Worm (Caenorhabditis elegans) whole organism, early embryonic: ENCODE data around the gene nhr-125.

ENCODE experiments used
- B0310.2 ChIP-seq: sonication (generic microtip); optimal IDR thresholded peaks from 2 replicates; lab custom pipeline; 2016; ENCODE audit warnings: mild to moderate bottlenecking, missing genetic modification characterization, missing compliant biosample characterization
- F13C5.2 ChIP-seq: sonication (generic microtip); optimal IDR thresholded peaks from 2 replicates; lab custom pipeline; 2017; ENCODE audit warnings: mild to moderate bottlenecking, missing genetic modification characterization, inconsistent platforms, missing compliant biosample characterization
- aly-1 ChIP-seq: sonication (generic microtip); optimal IDR thresholded peaks from 2 replicates; lab custom pipeline; 2016; ENCODE audit warnings: missing genetic modification characterization, missing compliant biosample characterization
- ama-1 ChIP-seq: fragments of 150-350 bp; optimal IDR thresholded peaks from 2 replicates; lab custom pipeline; 2014
- ceh-13 ChIP-seq: fragments of 200-800 bp; sonication (Bioruptor generic); optimal IDR thresholded peaks from 2 replicates; lab custom pipeline; 2018; ENCODE audit warnings: mild to moderate bottlenecking, missing genetic modification characterization, missing compliant biosample characterization
- ceh-36 ChIP-seq: sonication (generic microtip); optimal IDR thresholded peaks from 2 replicates; lab custom pipeline; 2016; ENCODE audit warnings: missing genetic modification characterization, inconsistent platforms, missing compliant biosample characterization
- ets-7 ChIP-seq: sonication (generic microtip); optimal IDR thresholded peaks from 2 replicates; lab custom pipeline; 2016; ENCODE audit warnings: missing genotype, missing genetic modification characterization, missing compliant biosample characterization
- flt-1 ChIP-seq: fragments of 200-800 bp; sonication (Bioruptor generic); IDR thresholded peaks from 2 replicates; pipeline ENCODE4 v1.3.6; 2022; ENCODE audit warnings: missing genetic modification characterization, missing compliant biosample characterization
- hmbx-1 ChIP-seq: sonication (generic microtip); optimal IDR thresholded peaks from 2 replicates; lab custom pipeline; 2016; ENCODE audit warnings: mild to moderate bottlenecking, missing genetic modification characterization, missing compliant biosample characterization
- hmg-4 ChIP-seq: fragments of 200-800 bp; sonication (Bioruptor generic); optimal IDR thresholded peaks from 2 replicates; lab custom pipeline; 2018; ENCODE audit warnings: mild to moderate bottlenecking, missing genetic modification characterization, missing compliant biosample characterization
- hnd-1 ChIP-seq: sonication (generic microtip); optimal IDR thresholded peaks from 2 replicates; lab custom pipeline; 2016; ENCODE audit warnings: missing genetic modification characterization, missing compliant biosample characterization
- pes-1 ChIP-seq: fragments of 200-800 bp; sonication (Bioruptor generic); IDR thresholded peaks from 2 replicates; pipeline ENCODE4 v1.3.6; 2022; ENCODE audit warnings: missing genetic modification reagents, missing genetic modification characterization, missing compliant biosample characterization
- scrt-1 ChIP-seq: fragments of 200-800 bp; sonication (Bioruptor generic); IDR thresholded peaks from 2 replicates; pipeline ENCODE4 v1.3.6; 2022; ENCODE audit warnings: missing genetic modification characterization, missing compliant biosample characterization
- sea-1 ChIP-seq: fragments of 200-800 bp; sonication (Bioruptor generic); conservative IDR thresholded peaks from 2 replicates; pipeline ENCODE4 v1.3.6; 2022; ENCODE audit warnings: missing genetic modification characterization, missing compliant biosample characterization
- tbx-11 ChIP-seq: fragments of 200-800 bp; sonication (Bioruptor generic); IDR thresholded peaks from 2 replicates; pipeline ENCODE4 v1.3.6; 2022; ENCODE audit warnings: missing genetic modification characterization, missing compliant biosample characterization
- tbx-37 ChIP-seq: fragments of 200-800 bp; sonication (Bioruptor generic); conservative IDR thresholded peaks from 2 replicates; pipeline ENCODE4 v1.3.6; 2022; ENCODE audit warnings: missing genetic modification reagents, missing genetic modification characterization, missing compliant biosample characterization
- tra-4 ChIP-seq: sonication (generic microtip); optimal IDR thresholded peaks from 2 replicates; lab custom pipeline; 2017; ENCODE audit warnings: missing genetic modification characterization, missing compliant biosample characterization

nhr-125 gene

DNA sequence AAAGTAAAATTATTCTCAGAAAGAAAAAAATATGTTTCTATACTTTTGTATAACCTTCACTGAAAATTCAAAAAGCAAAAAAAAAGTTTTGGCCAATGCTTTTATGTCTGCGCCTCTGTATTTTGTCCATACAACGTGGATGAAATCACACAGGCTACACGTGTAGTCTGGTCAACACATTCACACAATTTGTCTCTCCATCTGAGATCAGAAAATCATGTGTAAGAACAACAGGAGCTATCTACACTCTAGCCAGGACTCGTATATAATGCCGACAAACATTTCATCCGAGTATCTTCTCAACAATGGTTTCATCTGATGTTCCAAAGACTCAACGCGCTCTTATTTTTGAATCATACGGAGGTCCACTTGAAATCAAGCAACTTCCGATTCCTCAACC lies 1.5 kb upstream of the nhr-125 start, which contains the start of gene D2063.1:
D2063.1 (plus strand) TSS at position 281 of the 400 bp plus-strand sequence.
- TF ChIP-seq flt-1 (no peak), F13C5.2 (no peak), hmg-4 (GFP tag; lab: Kevin White, UChicago) (no peak), scrt-1 (GFP tag; lab: Robert Waterston, UW) (no peak), ama-1 (no peak), ets-7 (tag; lab: Kevin White, UChicago) (no peak), sea-1 (GFP tag; lab: Robert Waterston, UW) (no peak), hnd-1 (tag; lab: Kevin White, UChicago) (no peak), ceh-13 (GFP tag; lab: Kevin White, UChicago) (no peak), ceh-36 (tag; lab: Kevin White, UChicago) (no peak), aly-1 (tag; lab: Kevin White, UChicago) (no peak), pes-1 (no peak), tbx-37 (GFP tag; lab: Robert Waterston, UW) (no peak)

DNA sequence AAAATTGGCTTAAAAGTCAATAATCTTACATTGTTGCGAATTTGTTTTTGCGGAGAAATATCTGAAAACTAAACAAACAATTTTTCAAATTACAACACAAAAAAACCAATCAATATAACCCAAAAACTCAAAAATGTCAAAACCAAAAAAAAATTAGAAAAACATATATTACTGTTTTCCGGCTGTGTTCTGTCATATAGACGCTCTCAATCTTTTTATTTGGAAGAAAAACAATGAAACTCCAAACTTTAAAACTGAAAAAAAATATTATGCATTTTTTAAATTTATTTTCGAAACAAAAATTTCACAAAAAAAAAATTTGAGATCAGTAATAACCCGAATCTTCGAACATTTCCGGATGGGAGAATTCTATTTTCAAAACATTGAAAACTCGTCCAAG lies 2.6 kb downstream of the nhr-125 start, which contains the start of gene R02D1.2:
R02D1.2 (minus strand) TSS at position 101 of the 400 bp plus-strand sequence.
- TF ChIP-seq tbx-37 (GFP tag; lab: Robert Waterston, UW) (no peak), sea-1 (GFP tag; lab: Robert Waterston, UW) (no peak), hmbx-1 (tag; lab: Kevin White, UChicago) (no peak), aly-1 (tag; lab: Kevin White, UChicago) (no peak), B0310.2 (tag; lab: Kevin White, UChicago) (no peak), scrt-1 (GFP tag; lab: Robert Waterston, UW) (no peak), ceh-13 (GFP tag; lab: Kevin White, UChicago) (no peak), F13C5.2 (no peak), ets-7 (tag; lab: Kevin White, UChicago) (no peak), flt-1 (no peak), hmg-4 (GFP tag; lab: Kevin White, UChicago) (no peak), tbx-11 (GFP tag; lab: Robert Waterston, UW) (no peak), hnd-1 (tag; lab: Kevin White, UChicago) (no peak), ama-1 (no peak), tra-4 (tag; lab: Kevin White, UChicago) (no peak), pes-1 (no peak), ceh-36 (tag; lab: Kevin White, UChicago) (no peak)

DNA sequence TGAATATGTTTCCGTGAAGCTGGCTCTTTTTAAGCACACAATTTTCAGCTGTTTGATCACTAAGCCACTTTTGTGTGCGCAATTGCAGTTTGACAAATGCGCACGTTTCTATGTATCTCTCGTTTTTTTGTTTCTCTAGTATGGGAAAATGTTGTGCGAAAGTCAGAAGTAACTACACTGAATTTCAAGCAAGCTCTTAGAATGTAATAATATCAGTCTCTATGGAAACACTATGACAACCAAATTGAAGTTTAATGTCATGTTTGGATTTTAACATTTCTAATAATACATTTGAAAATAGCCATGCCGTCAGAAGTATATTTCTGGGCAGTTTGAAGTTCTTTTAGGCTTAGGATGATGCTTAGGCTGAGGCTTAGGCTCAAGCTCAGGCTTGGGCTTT lies 5.4 kb downstream of the nhr-125 start, which contains the start of gene ZC132.9:
ZC132.9 (minus strand) TSS at position 101 of the 400 bp plus-strand sequence.
- TF ChIP-seq tbx-37 (GFP tag; lab: Robert Waterston, UW), result no peak
- TF ChIP-seq sea-1 (GFP tag; lab: Robert Waterston, UW), result no peak
- TF ChIP-seq tbx-11 (GFP tag; lab: Robert Waterston, UW), result no peak
- TF ChIP-seq hmbx-1 (tag; lab: Kevin White, UChicago), result no peak
- no peak for TF ChIP-seq flt-1
- TF ChIP-seq hnd-1 (tag; lab: Kevin White, UChicago), result no peak
- TF ChIP-seq B0310.2 (tag; lab: Kevin White, UChicago), result no peak
- TF ChIP-seq pes-1, result no peak
- no peak for TF ChIP-seq hmg-4 (GFP tag; lab: Kevin White, UChicago)
- TF ChIP-seq F13C5.2, result no peak
- TF ChIP-seq aly-1 (tag; lab: Kevin White, UChicago), result no peak
- TF ChIP-seq ama-1, result no peak

DNA sequence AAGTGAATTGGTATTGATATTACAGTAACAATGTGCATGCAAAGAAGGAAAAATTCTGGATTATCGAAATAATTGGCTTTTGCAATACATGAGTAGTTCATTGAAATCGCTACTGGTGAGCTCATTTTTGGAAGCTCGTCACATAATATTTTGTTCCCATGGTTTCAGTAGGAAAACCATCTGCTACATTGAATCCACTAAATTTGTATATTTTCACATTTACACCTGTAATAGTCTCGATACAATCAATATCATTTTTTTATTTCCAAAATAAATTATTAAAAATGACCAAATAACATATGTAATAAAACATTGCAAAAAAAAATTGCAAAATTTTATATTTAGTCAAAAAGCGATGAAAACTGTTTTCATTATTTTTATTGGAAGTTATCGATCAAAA lies 10.3 kb downstream of the nhr-125 start, which contains the start of gene srh-192:
srh-192 (minus strand) TSS at position 101 of the 400 bp plus-strand sequence.
- TF ChIP-seq ceh-13 (GFP tag; lab: Kevin White, UChicago) (no peak), tbx-11 (GFP tag; lab: Robert Waterston, UW) (no peak), tbx-37 (GFP tag; lab: Robert Waterston, UW) (no peak), F13C5.2 (no peak), ceh-36 (tag; lab: Kevin White, UChicago) (no peak), aly-1 (tag; lab: Kevin White, UChicago) (no peak), sea-1 (GFP tag; lab: Robert Waterston, UW) (no peak), scrt-1 (GFP tag; lab: Robert Waterston, UW) (no peak), B0310.2 (tag; lab: Kevin White, UChicago) (no peak), ets-7 (tag; lab: Kevin White, UChicago) (no peak), hmbx-1 (tag; lab: Kevin White, UChicago) (no peak), hmg-4 (GFP tag; lab: Kevin White, UChicago) (no peak)

DNA sequence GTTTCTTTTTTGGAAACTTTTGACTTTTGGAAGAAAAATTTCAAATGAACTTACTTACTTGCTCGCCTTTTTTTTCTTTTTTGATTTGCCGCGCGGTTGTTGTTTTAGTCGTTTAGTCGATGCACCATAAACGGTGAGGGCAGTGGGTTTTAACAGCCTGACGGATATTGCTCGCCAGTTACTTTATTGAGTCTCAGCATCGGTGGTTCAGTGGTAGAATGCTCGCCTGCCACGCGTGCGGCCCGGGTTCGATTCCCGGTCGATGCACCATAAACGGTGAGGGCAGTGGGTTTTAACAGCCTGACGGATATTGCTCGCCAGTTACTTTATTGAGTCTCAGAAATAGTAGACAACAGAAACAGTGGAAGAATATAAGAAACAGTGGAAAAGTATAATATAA lies 14.9 kb downstream of the nhr-125 start:
- TF ChIP-seq scrt-1 (GFP tag; lab: Robert Waterston, UW), result peak; percentile 46; the same call in 1 of the 2 replicates
- TF ChIP-seq flt-1, result peak; percentile 23; the same call in 1 of the 2 replicates
- peak; percentile 68 for TF ChIP-seq pes-1
- 0 out of 2 replicates have a peak, but pooled peaks have one; percentile 35 for TF ChIP-seq sea-1 (GFP tag; lab: Robert Waterston, UW)

DNA sequence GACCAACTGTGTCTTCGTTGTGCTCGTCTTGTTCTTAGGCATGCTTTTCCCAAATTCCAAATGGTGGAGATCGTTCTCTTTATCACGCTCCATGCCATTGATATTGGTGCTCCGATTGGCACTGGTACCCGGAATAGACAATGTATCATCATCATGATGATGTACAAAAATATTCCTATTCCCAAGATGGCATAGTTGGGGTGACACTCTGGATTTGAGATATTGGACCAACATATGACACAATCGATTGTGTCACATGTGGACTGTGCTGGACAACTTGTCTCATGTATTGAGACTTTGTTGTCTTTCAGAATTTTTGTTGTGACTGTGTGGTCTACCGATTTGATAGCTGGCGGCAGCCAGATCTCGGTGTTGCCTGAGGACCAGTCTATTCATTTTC lies 21.1 kb downstream of the nhr-125 start:
- TF ChIP-seq B0310.2 (tag; lab: Kevin White, UChicago) (no peak), F13C5.2 (no peak), flt-1 (no peak), sea-1 (GFP tag; lab: Robert Waterston, UW) (no peak)

DNA sequence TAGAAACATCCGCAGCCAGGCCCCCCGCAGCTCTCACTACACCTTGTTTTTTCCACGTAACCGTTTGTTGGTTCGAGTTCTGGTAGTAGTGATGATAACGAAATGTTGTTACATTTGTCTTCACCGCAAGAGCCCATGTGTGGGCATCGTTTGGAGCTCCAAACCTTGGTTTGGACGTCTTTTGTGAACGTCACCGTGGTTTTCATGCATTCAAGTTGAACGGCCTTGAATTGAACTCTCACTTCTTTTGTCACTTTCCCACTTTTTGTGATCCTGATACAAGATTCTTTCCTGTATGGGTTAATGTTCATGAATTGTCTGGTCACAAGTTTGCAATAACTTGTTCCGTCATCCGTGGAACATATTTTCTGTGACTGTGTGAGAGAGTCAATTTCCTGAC lies 21.5 kb downstream of the nhr-125 start:
- no peak for TF ChIP-seq ceh-13 (GFP tag; lab: Kevin White, UChicago)
- no peak for TF ChIP-seq pes-1
- TF ChIP-seq scrt-1 (GFP tag; lab: Robert Waterston, UW), result no peak
- no peak for TF ChIP-seq F13C5.2
- no peak for TF ChIP-seq tbx-11 (GFP tag; lab: Robert Waterston, UW)
- no peak for TF ChIP-seq sea-1 (GFP tag; lab: Robert Waterston, UW)
- no peak for TF ChIP-seq B0310.2 (tag; lab: Kevin White, UChicago)
- TF ChIP-seq flt-1, result no peak
- no peak for TF ChIP-seq ets-7 (tag; lab: Kevin White, UChicago)
- TF ChIP-seq ceh-36 (tag; lab: Kevin White, UChicago), result no peak
